Fruit fly (Drosophila melanogaster): ENCODE measurements around the gene sip2.

sip2 gene

DNA sequence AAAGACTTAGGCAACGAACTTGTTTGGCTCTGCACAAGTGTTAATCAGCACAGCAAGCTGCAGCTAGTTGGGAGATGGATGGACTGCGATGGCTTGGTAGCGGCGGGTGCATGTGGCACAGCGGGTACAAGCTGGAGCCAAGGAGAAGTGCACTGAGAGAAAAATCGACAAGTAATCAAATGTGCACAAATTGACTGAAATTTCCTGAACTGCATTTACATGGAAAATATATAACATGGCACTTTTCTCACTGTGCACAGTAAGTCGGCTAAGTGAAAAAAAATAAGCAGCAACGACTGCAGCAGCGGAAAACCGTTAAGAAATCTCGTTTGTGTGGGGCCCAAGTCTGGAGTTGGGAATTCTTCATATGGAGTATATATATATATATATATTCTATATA is 27.2 kb upstream of the sip2 start (continued):
- TF ChIP-seq CG12391 (tag; optimal IDR thresholded peaks at IDR 0.05): no peak
- TF ChIP-seq usp (GFP tag; optimal IDR thresholded peaks at IDR 0.05): no peak
- no peak for TF ChIP-seq Antp (GFP tag; optimal IDR thresholded peaks at IDR 0.05)
- TF ChIP-seq sens-2 (GFP tag; IDR thresholded peaks at IDR 0.05): 0 out of 2 replicates have a peak, but pooled peaks have one; percentile 13
- TF ChIP-seq CG42726 (GFP tag; IDR thresholded peaks at IDR 0.05; ENCODE audit: partially characterized antibody): no peak
- TF ChIP-seq bsh (GFP tag; optimal IDR thresholded peaks at IDR 0.05): peak in 1 of 2 experiments; percentile 56
- no peak for TF ChIP-seq Mes4 (GFP tag; optimal IDR thresholded peaks at IDR 0.05)
- TF ChIP-seq CG10979 (tag; optimal IDR thresholded peaks at IDR 0.05): peak; percentile 5
- no peak for TF ChIP-seq CG2120 (GFP tag; optimal IDR thresholded peaks at IDR 0.05)
- TF ChIP-seq Bgb (GFP tag; IDR thresholded peaks at IDR 0.05; ENCODE audit: partially characterized antibody): no peak
- no peak for TF ChIP-seq H15 (GFP tag; IDR thresholded peaks at IDR 0.05)
- no peak for TF ChIP-seq CG7963 (GFP tag; IDR thresholded peaks at IDR 0.05; ENCODE audit: partially characterized antibody)
- no peak for TF ChIP-seq cg (GFP tag; optimal IDR thresholded peaks at IDR 0.05)
- no peak for TF ChIP-seq Hand (GFP tag; optimal IDR thresholded peaks at IDR 0.05)
- TF ChIP-seq CG3281 (GFP tag; optimal IDR thresholded peaks at IDR 0.05): no peak
- peak; percentile 47 for TF ChIP-seq sisA (GFP tag; IDR thresholded peaks at IDR 0.05)
- 0 out of 2 replicates have a peak, but pooled peaks have one; percentile 56 for TF ChIP-seq CG11247 (GFP tag; IDR thresholded peaks at IDR 0.05)
- TF ChIP-seq Xrp1 (GFP tag; IDR thresholded peaks at IDR 0.05): peak; percentile 32; the same call in 1 of the 2 replicates
- TF ChIP-seq Blimp-1 (GFP tag; optimal IDR thresholded peaks at IDR 0.05): peak; percentile 2
- no peak for TF ChIP-seq inv (GFP tag; IDR thresholded peaks at IDR 0.05; ENCODE audit: partially characterized antibody)
- TF ChIP-seq Sox102F (GFP tag; optimal IDR thresholded peaks at IDR 0.05): peak; percentile 29
- TF ChIP-seq ttk (GFP tag; IDR thresholded peaks at IDR 0.05): peak; percentile 32; the same call in 1 of the 2 replicates
- TF ChIP-seq yki (optimal IDR thresholded peaks at IDR 0.05): no peak
- peak; percentile 27 for TF ChIP-seq Xbp1 (GFP tag; optimal IDR thresholded peaks at IDR 0.05)
- TF ChIP-seq Scr (GFP tag; IDR thresholded peaks at IDR 0.05; ENCODE audit: partially characterized antibody): no peak
- peak; percentile 45; the same call in 1 of the 2 replicates for TF ChIP-seq vvl (GFP tag; IDR thresholded peaks at IDR 0.05)
- no peak for TF ChIP-seq Optix (GFP tag; IDR thresholded peaks at IDR 0.05)
- TF ChIP-seq maf-S (GFP tag; optimal IDR thresholded peaks at IDR 0.05): no peak
- TF ChIP-seq luna (GFP tag; optimal IDR thresholded peaks at IDR 0.05): no peak
- no peak for TF ChIP-seq CG11560 (tag; IDR thresholded peaks at IDR 0.05)
- no peak for TF ChIP-seq CG10431 (GFP tag; optimal IDR thresholded peaks at IDR 0.05)
- peak; percentile 88 for TF ChIP-seq sens (GFP tag)
- no peak for TF ChIP-seq CG18011 (GFP tag; optimal IDR thresholded peaks at IDR 0.05)
- no peak for TF ChIP-seq Hey (tag; optimal IDR thresholded peaks at IDR 0.05)
- TF ChIP-seq CG3995 (GFP tag; optimal IDR thresholded peaks at IDR 0.05): no peak
- TF ChIP-seq Dll (GFP tag; IDR thresholded peaks at IDR 0.05; ENCODE audit: partially characterized antibody): no peak
- no peak for TF ChIP-seq esg (GFP tag; conservative IDR thresholded peaks at IDR 0.05)
- no peak for TF ChIP-seq B-H1 (GFP tag; IDR thresholded peaks at IDR 0.05)
- TF ChIP-seq hkb (optimal IDR thresholded peaks at IDR 0.05): no peak
- TF ChIP-seq hkb (GFP tag; IDR thresholded peaks at IDR 0.05): 0 out of 2 replicates have a peak, but pooled peaks have one; percentile 16
- TF ChIP-seq Awh (GFP tag; IDR thresholded peaks at IDR 0.05): no peak
- TF ChIP-seq otp (GFP tag; IDR thresholded peaks at IDR 0.05): peak; percentile 75; the same call in 1 of the 3 replicates
- no peak for TF ChIP-seq HLH3B (GFP tag; IDR thresholded peaks at IDR 0.05)
- no peak for TF ChIP-seq CG1529 (GFP tag; optimal IDR thresholded peaks at IDR 0.05)

Data from whole organism, embryonic.